Worm (Caenorhabditis elegans): ENCODE results near the gene T20G5.9.

Gene T20G5.9

ce11 chrIII:10241332-10241829, 31.7 kb downstream of the T20G5.9 start:
- TF ChIP-seq hmg-4 (GFP tag; optimal IDR thresholded peaks at IDR 0.05), result no peak
- TF ChIP-seq tbx-11 (GFP tag; IDR thresholded peaks at IDR 0.05), result no peak
- TF ChIP-seq flt-1 (GFP tag; IDR thresholded peaks at IDR 0.05), result no peak
- no peak for TF ChIP-seq ets-7 (tag; optimal IDR thresholded peaks at IDR 0.05)

DNA sequence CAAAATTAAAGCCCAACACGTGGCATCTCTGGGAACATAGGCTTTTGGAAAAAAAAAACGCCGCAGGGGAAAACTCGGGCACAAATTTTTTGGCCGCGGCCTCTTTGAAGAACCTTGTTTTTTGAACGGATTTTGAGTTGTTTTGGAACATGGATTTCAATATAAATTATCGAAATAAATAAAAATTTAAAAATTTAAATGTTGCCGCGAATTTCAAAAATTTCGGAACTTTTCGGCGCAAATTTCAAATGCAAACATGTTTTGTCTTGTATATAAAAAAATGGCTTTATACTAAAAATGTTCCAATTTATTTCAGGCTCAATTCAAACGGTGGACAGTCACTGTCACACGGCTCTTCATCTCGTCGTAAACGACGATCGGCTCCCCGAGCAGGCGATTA, 34.4 kb downstream of the T20G5.9 start:
- TF ChIP-seq hmbx-1 (tag; optimal IDR thresholded peaks at IDR 0.05) (no peak), ceh-13 (GFP tag; optimal IDR thresholded peaks at IDR 0.05) (no peak), aly-1 (tag; optimal IDR thresholded peaks at IDR 0.05) (no peak), ama-1 (optimal IDR thresholded peaks at IDR 0.05) (no peak), pes-1 (GFP tag; IDR thresholded peaks at IDR 0.05) (no peak), ceh-36 (tag; optimal IDR thresholded peaks at IDR 0.05) (no peak), flt-1 (GFP tag; IDR thresholded peaks at IDR 0.05) (no peak), B0310.2 (tag; optimal IDR thresholded peaks at IDR 0.05) (no peak), tbx-11 (GFP tag; IDR thresholded peaks at IDR 0.05) (no peak), hnd-1 (tag; optimal IDR thresholded peaks at IDR 0.05) (no peak), sea-1 (GFP tag; conservative IDR thresholded peaks at IDR 0.05) (no peak), scrt-1 (GFP tag; IDR thresholded peaks at IDR 0.05) (no peak), F13C5.2 (tag; optimal IDR thresholded peaks at IDR 0.05) (no peak), tra-4 (tag; optimal IDR thresholded peaks at IDR 0.05) (no peak)

DNA sequence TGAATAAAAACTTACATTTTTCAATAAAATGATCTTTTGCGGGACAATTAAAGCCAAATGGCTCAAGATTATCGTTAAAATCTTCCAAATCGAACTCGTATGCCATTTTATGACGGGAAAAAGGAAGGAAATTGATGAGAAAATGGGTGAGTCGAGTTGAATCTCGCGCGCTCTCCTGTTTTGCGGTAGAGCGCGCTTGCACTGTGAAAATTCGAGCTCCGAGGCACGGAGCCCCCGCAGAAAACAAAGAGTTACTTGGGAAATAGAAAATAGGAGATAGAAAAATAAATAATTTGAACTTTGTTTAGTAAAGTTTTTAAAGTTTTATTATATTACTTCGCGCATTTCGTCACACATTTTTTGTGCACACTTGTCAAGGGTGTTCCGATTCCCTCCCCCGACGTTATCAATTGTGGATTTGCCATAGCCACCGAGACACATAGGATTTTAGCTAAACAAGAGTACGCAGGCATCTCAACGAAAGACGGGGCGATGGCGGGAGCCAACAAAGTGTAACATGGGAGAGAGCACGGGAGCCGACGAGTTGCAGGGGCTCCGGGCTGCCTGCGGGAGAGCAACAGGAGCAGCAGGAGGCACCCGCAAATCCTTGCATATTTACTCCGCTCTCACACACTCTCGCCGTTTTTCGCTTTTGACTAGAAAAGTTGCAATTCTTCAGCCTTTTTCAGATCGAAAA, 38.9 kb downstream of the T20G5.9 start, which contains the start of the genes div-1 and cor-1:
div-1 (minus strand) TSS at position 119 of the 697 bp plus-strand sequence.
cor-1 (plus strand) TSS at position 671 of the 697 bp plus-strand sequence.
- 0 out of 2 replicates have a peak, but pooled peaks have one; percentile 22 for TF ChIP-seq scrt-1 (GFP tag; IDR thresholded peaks at IDR 0.05)
- peak; percentile 13 for TF ChIP-seq hmg-4 (GFP tag; optimal IDR thresholded peaks at IDR 0.05)
- no peak; the same call in 1 of the 2 replicates for TF ChIP-seq pes-1 (GFP tag; IDR thresholded peaks at IDR 0.05)

ce11 chrIII:10251114-10251513, 41.5 kb downstream of the T20G5.9 start:
- TF ChIP-seq aly-1 (tag; optimal IDR thresholded peaks at IDR 0.05) (no peak), hmg-4 (GFP tag; optimal IDR thresholded peaks at IDR 0.05) (no peak), hnd-1 (tag; optimal IDR thresholded peaks at IDR 0.05) (no peak), flt-1 (GFP tag; IDR thresholded peaks at IDR 0.05) (no peak), sea-1 (GFP tag; conservative IDR thresholded peaks at IDR 0.05) (no peak), ama-1 (optimal IDR thresholded peaks at IDR 0.05) (no peak), ceh-36 (tag; optimal IDR thresholded peaks at IDR 0.05) (no peak), scrt-1 (GFP tag; IDR thresholded peaks at IDR 0.05) (no peak), tbx-37 (GFP tag; conservative IDR thresholded peaks at IDR 0.05) (no peak), tra-4 (tag; optimal IDR thresholded peaks at IDR 0.05) (no peak), hmbx-1 (tag; optimal IDR thresholded peaks at IDR 0.05) (no peak), ets-7 (tag; optimal IDR thresholded peaks at IDR 0.05) (no peak)

DNA sequence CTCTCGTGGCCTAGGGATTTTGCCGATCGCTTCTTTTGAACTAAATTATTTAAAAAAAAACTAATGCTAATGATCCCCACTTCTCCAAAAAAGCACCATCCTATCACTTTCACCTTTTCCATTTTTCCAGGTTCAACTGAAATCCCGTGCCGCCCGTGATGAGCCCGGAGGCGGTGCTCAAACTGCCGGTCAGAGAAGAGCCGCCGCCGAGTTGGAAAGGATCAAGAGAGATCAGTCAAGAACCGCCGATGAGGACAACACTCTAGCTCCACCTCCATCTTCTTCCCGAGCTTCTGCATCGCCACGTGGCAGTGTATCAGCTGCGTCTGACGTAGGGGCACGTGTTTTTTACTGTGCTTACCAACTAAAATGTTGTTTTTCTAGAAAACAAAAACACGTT, 43.7 kb downstream of the T20G5.9 start:
- no peak for TF ChIP-seq F13C5.2 (tag; optimal IDR thresholded peaks at IDR 0.05)
- no peak for TF ChIP-seq tbx-11 (GFP tag; IDR thresholded peaks at IDR 0.05)
- TF ChIP-seq aly-1 (tag; optimal IDR thresholded peaks at IDR 0.05), result no peak
- no peak for TF ChIP-seq tra-4 (tag; optimal IDR thresholded peaks at IDR 0.05)
- no peak for TF ChIP-seq pes-1 (GFP tag; IDR thresholded peaks at IDR 0.05)
- TF ChIP-seq ceh-13 (GFP tag; optimal IDR thresholded peaks at IDR 0.05), result no peak
- TF ChIP-seq sea-1 (GFP tag; conservative IDR thresholded peaks at IDR 0.05), result no peak
- no peak for TF ChIP-seq ceh-36 (tag; optimal IDR thresholded peaks at IDR 0.05)
- no peak for TF ChIP-seq hnd-1 (tag; optimal IDR thresholded peaks at IDR 0.05)

- no peak for TF ChIP-seq flt-1 (GFP tag; IDR thresholded peaks at IDR 0.05)
- no peak for TF ChIP-seq ama-1 (optimal IDR thresholded peaks at IDR 0.05)
- TF ChIP-seq F13C5.2 (tag; optimal IDR thresholded peaks at IDR 0.05), result no peak
- no peak for TF ChIP-seq tra-4 (tag; optimal IDR thresholded peaks at IDR 0.05)
These were observed 44.9 kb downstream of the T20G5.9 start, which contains the start of gene R01H10.4 for ce11 chrIII:10254583-10254982. R01H10.4 (plus strand) TSS chrIII:10254818.

- TF ChIP-seq B0310.2 (tag; optimal IDR thresholded peaks at IDR 0.05) (no peak), hnd-1 (tag; optimal IDR thresholded peaks at IDR 0.05) (no peak), tbx-37 (GFP tag; conservative IDR thresholded peaks at IDR 0.05) (no peak), F13C5.2 (tag; optimal IDR thresholded peaks at IDR 0.05) (no peak), pes-1 (GFP tag; IDR thresholded peaks at IDR 0.05) (no peak), ceh-13 (GFP tag; optimal IDR thresholded peaks at IDR 0.05) (no peak), ets-7 (tag; optimal IDR thresholded peaks at IDR 0.05) (no peak), tra-4 (tag; optimal IDR thresholded peaks at IDR 0.05) (no peak), sea-1 (GFP tag; conservative IDR thresholded peaks at IDR 0.05) (no peak)
These were observed 49.0 kb downstream of the T20G5.9 start, which contains the start of gene rip-1 for ce11 chrIII:10258641-10259040. rip-1 (minus strand) TSS chrIII:10258741.

Data from whole organism, early embryonic.